Fruit fly (Drosophila melanogaster) whole organism, prepupa: ENCODE data around the gene CG33995.

Experiments
- CG15336 ChIP-seq: fragments of 200-800 bp; sonication (Bioruptor generic); IDR thresholded peaks from 2 replicates; pipeline ENCODE4 v1.3.6; 2022; ENCODE audit warnings: missing biosample characterization, missing genetic modification characterization
- CG32006 ChIP-seq: fragments of 200-800 bp; sonication (Bioruptor generic); optimal IDR thresholded peaks from 3 replicates; lab custom pipeline; 2017; ENCODE audit warnings: missing biosample characterization, mild to moderate bottlenecking, missing genetic modification characterization
- CG34406 ChIP-seq: fragments of 200-800 bp; sonication (Bioruptor generic); optimal IDR thresholded peaks from 3 replicates; lab custom pipeline; 2016; ENCODE audit warnings: missing biosample characterization, missing genetic modification characterization
- CG6276 ChIP-seq: fragments of 200-800 bp; sonication (Bioruptor generic); optimal IDR thresholded peaks from 2 replicates; lab custom pipeline; 2017; ENCODE audit warnings: missing biosample characterization, mild to moderate bottlenecking, missing genetic modification characterization
- CG6792 ChIP-seq: fragments of 200-800 bp; sonication (Bioruptor generic); optimal IDR thresholded peaks from 3 replicates; lab custom pipeline; 2016; ENCODE audit warnings: missing biosample characterization, missing genetic modification characterization
- CG9139 ChIP-seq: fragments of 200-800 bp; sonication (Bioruptor generic); optimal IDR thresholded peaks from 3 replicates; lab custom pipeline; 2017; ENCODE audit warnings: missing biosample characterization, mild to moderate bottlenecking, missing genetic modification characterization
- Ets21C ChIP-seq: fragments of 200-800 bp; sonication (Bioruptor generic); optimal IDR thresholded peaks from 3 replicates; lab custom pipeline; 2016; ENCODE audit warnings: missing biosample characterization, missing genetic modification characterization
- Ets96B ChIP-seq: fragments of 200-800 bp; optimal IDR thresholded peaks from 2 replicates; lab custom pipeline; 2019; ENCODE audit warnings: missing biosample characterization, mild to moderate bottlenecking, missing genetic modification characterization, moderate library complexity
- Lpt ChIP-seq: fragments of 200-800 bp; sonication (Bioruptor generic); optimal IDR thresholded peaks from 3 replicates; lab custom pipeline; 2016; ENCODE audit warnings: missing biosample characterization, missing genetic modification characterization
- OdsH ChIP-seq: fragments of 200-800 bp; sonication (Bioruptor generic); optimal IDR thresholded peaks from 3 replicates; lab custom pipeline; 2016; ENCODE audit warnings: missing biosample characterization, missing genetic modification characterization
- Sox102F ChIP-seq: fragments of 200-800 bp; sonication (Bioruptor generic); optimal IDR thresholded peaks from 2 replicates; lab custom pipeline; 2016; ENCODE audit warnings: missing biosample characterization, mild to moderate bottlenecking, missing genetic modification characterization
- achi ChIP-seq: fragments of 200-800 bp; sonication (Bioruptor generic); optimal IDR thresholded peaks from 3 replicates; lab custom pipeline; 2016; ENCODE audit warnings: missing biosample characterization, missing genetic modification characterization
- acj6 ChIP-seq: fragments of 200-800 bp; sonication (Bioruptor generic); optimal IDR thresholded peaks from 3 replicates; lab custom pipeline; 2016; ENCODE audit warnings: missing biosample characterization, missing genetic modification characterization
- fd59A ChIP-seq: fragments of 200-800 bp; sonication (Bioruptor generic); optimal IDR thresholded peaks from 2 replicates; lab custom pipeline; 2017; ENCODE audit warnings: missing biosample characterization, mild to moderate bottlenecking, missing genetic modification characterization, missing genetic modification reagents

DNA sequence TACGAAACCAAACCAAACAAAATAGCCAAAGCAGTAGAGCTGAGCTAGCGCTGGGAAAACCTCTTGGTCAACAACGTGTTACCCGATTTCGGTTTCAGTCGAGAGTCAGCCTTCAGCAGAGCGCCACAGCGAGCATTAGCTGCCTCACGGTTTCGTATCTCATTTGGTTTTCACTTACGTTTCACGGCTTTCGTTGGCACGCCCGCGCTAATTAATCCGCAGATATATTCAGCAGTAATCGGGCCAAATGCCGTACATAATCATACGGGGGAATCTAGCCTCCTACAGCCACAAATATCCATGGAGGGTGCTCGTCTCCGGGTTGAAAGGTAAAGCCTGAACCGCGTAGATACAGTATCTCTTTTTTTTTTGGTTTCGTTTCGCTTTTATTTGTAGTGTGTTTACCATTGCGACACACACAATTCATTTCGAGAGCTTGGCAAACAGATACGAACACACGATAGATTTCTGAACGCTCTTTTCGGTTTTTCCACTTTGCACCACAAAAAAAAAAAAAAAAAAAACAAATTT lies 1.4 kb downstream of the CG33995 start, which contains the start of gene CG31650:
- TF ChIP-seq CG6792 (GFP tag; lab: Kevin White, UChicago), result no peak
- TF ChIP-seq CG32006, result no peak
- no peak for TF ChIP-seq fd59A (GFP tag; lab: Kevin White, UChicago)
- TF ChIP-seq Ets96B (tag; lab: Kevin White, UChicago), result no peak
- no peak for TF ChIP-seq achi (GFP tag; lab: Kevin White, UChicago)
- TF ChIP-seq Ets21C (GFP tag; lab: Kevin White, UChicago), result no peak
- no peak; the same call in 1 of the 2 replicates for TF ChIP-seq CG15336 (GFP tag; lab: Robert Waterston, UW)
- TF ChIP-seq CG9139 (GFP tag; lab: Kevin White, UChicago), result no peak
- no peak for TF ChIP-seq acj6
- no peak for TF ChIP-seq CG34406 (GFP tag; lab: Kevin White, UChicago)
- no peak for TF ChIP-seq CG6276 (GFP tag; lab: Kevin White, UChicago)
- TF ChIP-seq Sox102F (GFP tag; lab: Kevin White, UChicago), result no peak
- no peak for TF ChIP-seq OdsH (GFP tag; lab: Kevin White, UChicago)
- no peak for TF ChIP-seq Lpt (GFP tag; lab: Kevin White, UChicago)
